Fruit fly (Drosophila melanogaster): Measurements from ENCODE around the gene CG4849.

Gene CG4849

dm6 chr3R:27925000-27925970 is 37.9 kb upstream of the CG4849 start, which contains the start of gene mino (continued):
- TF ChIP-seq CG2129 (GFP tag; IDR thresholded peaks at IDR 0.05; ENCODE audit: partially characterized antibody) (no peak), CG8765 (GFP tag; IDR thresholded peaks at IDR 0.05) (no peak), cas (GFP tag; IDR thresholded peaks at IDR 0.05) (no peak), danr (GFP tag; IDR thresholded peaks at IDR 0.05) (no peak), Hand (GFP tag; optimal IDR thresholded peaks at IDR 0.05) (no peak), CG17612 (GFP tag; IDR thresholded peaks at IDR 0.05) (no peak), CG4707 (GFP tag; optimal IDR thresholded peaks at IDR 0.05) (no peak), CG12769 (tag; optimal IDR thresholded peaks at IDR 0.05) (peak; percentile 23), CG11696 (GFP tag; IDR thresholded peaks at IDR 0.05) (no peak), Dad (GFP tag; optimal IDR thresholded peaks at IDR 0.05) (no peak), slbo (GFP tag; IDR thresholded peaks at IDR 0.05) (no peak), Lpt (GFP tag; optimal IDR thresholded peaks at IDR 0.05) (no peak), shn (GFP tag; optimal IDR thresholded peaks at IDR 0.05) (no peak), CG32772 (GFP tag; IDR thresholded peaks at IDR 0.05) (no peak), CG4328 (GFP tag; optimal IDR thresholded peaks at IDR 0.05) (no peak), BtbVII (GFP tag; optimal IDR thresholded peaks at IDR 0.05) (no peak), trh (GFP tag; optimal IDR thresholded peaks at IDR 0.05) (no peak), D19A (tag; optimal IDR thresholded peaks at IDR 0.05) (no peak), Atf-2 (GFP tag; optimal IDR thresholded peaks at IDR 0.05) (no peak), Fer1 (GFP tag; optimal IDR thresholded peaks at IDR 0.05) (no peak), CG7372 (GFP tag; IDR thresholded peaks at IDR 0.05) (no peak), prd (optimal IDR thresholded peaks at IDR 0.05) (no peak), prd (GFP tag; IDR thresholded peaks at IDR 0.05) (no peak), CG11723 (GFP tag; optimal IDR thresholded peaks at IDR 0.05) (no peak), CG11456 (GFP tag; IDR thresholded peaks at IDR 0.05) (no peak), TFAM (GFP tag; optimal IDR thresholded peaks at IDR 0.05) (no peak), Hr51 (GFP tag; optimal IDR thresholded peaks at IDR 0.05) (no peak), tx (GFP tag; optimal IDR thresholded peaks at IDR 0.05) (no peak), NFAT (GFP tag; IDR thresholded peaks at IDR 0.05) (no peak), CG5245 (GFP tag; optimal IDR thresholded peaks at IDR 0.05) (no peak), CG6689 (GFP tag; IDR thresholded peaks at IDR 0.05) (no peak), GATAe (GFP tag; conservative IDR thresholded peaks at IDR 0.05) (no peak), crp (GFP tag; optimal IDR thresholded peaks at IDR 0.05) (no peak), CHES-1-like (GFP tag; optimal IDR thresholded peaks at IDR 0.05) (no peak), tll (GFP tag; optimal IDR thresholded peaks at IDR 0.05) (no peak), Hmr (GFP tag; optimal IDR thresholded peaks at IDR 0.05) (peak; percentile 4), CG13775 (GFP tag; optimal IDR thresholded peaks at IDR 0.05) (peak; percentile 20), Sox100B (GFP tag; optimal IDR thresholded peaks at IDR 0.05) (no peak), fd96Cb (tag; optimal IDR thresholded peaks at IDR 0.05) (no peak), CG9215 (GFP tag; IDR thresholded peaks at IDR 0.05) (no peak), run (tag; optimal IDR thresholded peaks at IDR 0.05) (no peak), yki (optimal IDR thresholded peaks at IDR 0.05) (no peak), CG15514 (GFP tag; optimal IDR thresholded peaks at IDR 0.05) (peak; percentile 68), CG3726 (GFP tag; IDR thresholded peaks at IDR 0.05) (no peak), lab (GFP tag; optimal IDR thresholded peaks at IDR 0.05) (peak; percentile 21), sob (GFP tag; IDR thresholded peaks at IDR 0.05) (no peak), CG2199 (GFP tag; IDR thresholded peaks at IDR 0.05) (0 out of 3 replicates have a peak, but pooled peaks have one; percentile 40), Taf1 (GFP tag; IDR thresholded peaks at IDR 0.05) (no peak), dmrt11E (tag; optimal IDR thresholded peaks at IDR 0.05) (no peak), salm (tag; optimal IDR thresholded peaks at IDR 0.05) (no peak)
